Worm (Caenorhabditis elegans) whole organism, L4/young adult: Measurements from ENCODE around the gene gplb-1.
A peak's percentile ranks its signal among the peaks of the same experiment; 100 is the strongest.

Source experiments
- W03F9.2 ChIP-seq: fragments of 150-350 bp; optimal IDR thresholded peaks from 2 replicates; lab custom pipeline; 2014; ENCODE audit warnings: missing biosample characterization, missing genetic modification characterization
- dao-5 ChIP-seq: sonication (generic microtip); optimal IDR thresholded peaks from 2 replicates; lab custom pipeline; 2016; ENCODE audit warnings: missing genotype, missing genetic modification characterization, moderate library complexity, missing compliant biosample characterization
- him-1 ChIP-seq: sonication (generic microtip); optimal IDR thresholded peaks from 2 replicates; lab custom pipeline; 2016; ENCODE audit warnings: missing genotype, missing genetic modification reagents, missing genetic modification characterization, missing compliant biosample characterization

DNA sequence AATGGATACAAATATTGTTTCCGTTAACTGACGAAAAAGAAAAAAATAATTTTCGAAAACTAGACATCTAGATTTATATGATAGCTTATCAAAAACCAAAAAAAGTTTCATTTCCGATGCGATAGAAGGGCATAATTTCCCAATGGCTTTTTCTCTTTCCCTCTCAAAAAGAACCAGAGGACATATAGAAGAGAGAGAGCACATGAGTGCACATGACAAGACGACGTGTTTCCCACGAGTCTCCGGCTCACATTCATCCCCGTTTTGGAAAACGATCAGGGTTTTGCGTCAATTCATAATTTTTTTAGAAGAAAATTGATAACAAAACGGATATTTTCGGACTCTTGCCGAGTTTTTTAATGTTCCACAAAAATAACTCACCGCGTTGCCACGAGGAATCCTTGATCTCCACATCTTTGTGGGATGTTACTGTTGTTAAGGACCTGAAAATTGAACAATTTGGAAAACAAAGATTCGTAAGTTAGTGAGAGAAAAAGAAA, 26.6 kb downstream of the gplb-1 start, which contains the start of gene lmd-3:
- TF ChIP-seq him-1 (tag; lab: Kevin White, UChicago) (peak; percentile 14), W03F9.2 (no peak), dao-5 (tag; lab: Kevin White, UChicago) (no peak)
